Fruit fly (Drosophila melanogaster) whole organism, prepupa: ENCODE data around the gene Lamtor5.
A peak's percentile ranks its signal among the peaks of the same experiment; 100 is the strongest.

Source experiments
- Blimp-1 ChIP-seq: fragments of 200-800 bp; sonication (Bioruptor generic); optimal IDR thresholded peaks from 3 replicates; lab custom pipeline; 2017; ENCODE audit warnings: missing biosample characterization, missing genetic modification characterization, mild to moderate bottlenecking, moderate library complexity, missing genetic modification reagents
- CG10669 ChIP-seq: fragments of 200-800 bp; sonication (Bioruptor generic); optimal IDR thresholded peaks from 3 replicates; lab custom pipeline; 2018; ENCODE audit warnings: missing biosample characterization, mild to moderate bottlenecking, missing genetic modification characterization, moderate library complexity
- CG11294 ChIP-seq: fragments of 200-800 bp; sonication (Bioruptor generic); IDR thresholded peaks from 2 replicates; pipeline ENCODE4 v1.3.6; 2022; ENCODE audit warnings: missing biosample characterization, missing genetic modification characterization
- CG15336 ChIP-seq: fragments of 200-800 bp; sonication (Bioruptor generic); IDR thresholded peaks from 2 replicates; pipeline ENCODE4 v1.3.6; 2022; ENCODE audit warnings: missing biosample characterization, missing genetic modification characterization
- CG1621 ChIP-seq: fragments of 200-800 bp; sonication (Bioruptor generic); optimal IDR thresholded peaks from 3 replicates; lab custom pipeline; 2018; ENCODE audit warnings: missing biosample characterization, mild to moderate bottlenecking, missing genetic modification characterization
- CG3032 ChIP-seq: fragments of 200-800 bp; optimal IDR thresholded peaks from 2 replicates; lab custom pipeline; 2019; ENCODE audit warnings: missing biosample characterization, mild to moderate bottlenecking, missing genetic modification characterization, moderate library complexity
- CG31627 ChIP-seq: fragments of 200-800 bp; sonication (Bioruptor generic); optimal IDR thresholded peaks from 3 replicates; lab custom pipeline; 2016; ENCODE audit warnings: missing biosample characterization, missing genetic modification characterization
- CG32006 ChIP-seq: fragments of 200-800 bp; sonication (Bioruptor generic); optimal IDR thresholded peaks from 3 replicates; lab custom pipeline; 2017; ENCODE audit warnings: missing biosample characterization, mild to moderate bottlenecking, missing genetic modification characterization
- CG34406 ChIP-seq: fragments of 200-800 bp; sonication (Bioruptor generic); optimal IDR thresholded peaks from 3 replicates; lab custom pipeline; 2016; ENCODE audit warnings: missing biosample characterization, missing genetic modification characterization
- CG4318 ChIP-seq: fragments of 200-800 bp; sonication (Bioruptor generic); optimal IDR thresholded peaks from 3 replicates; lab custom pipeline; 2017; ENCODE audit warnings: missing biosample characterization, mild to moderate bottlenecking, missing genetic modification characterization
- CG6163 ChIP-seq: fragments of 200-800 bp; sonication (Bioruptor generic); IDR thresholded peaks from 3 replicates; pipeline ENCODE4 v1.3.6; 2022; ENCODE audit warnings: missing biosample characterization, missing genetic modification characterization
- CG6276 ChIP-seq: fragments of 200-800 bp; sonication (Bioruptor generic); optimal IDR thresholded peaks from 2 replicates; lab custom pipeline; 2017; ENCODE audit warnings: missing biosample characterization, mild to moderate bottlenecking, missing genetic modification characterization
- CG6792 ChIP-seq: fragments of 200-800 bp; sonication (Bioruptor generic); optimal IDR thresholded peaks from 3 replicates; lab custom pipeline; 2016; ENCODE audit warnings: missing biosample characterization, missing genetic modification characterization
- CG8119 ChIP-seq: fragments of 200-800 bp; sonication (Bioruptor generic); IDR thresholded peaks from 3 replicates; pipeline ENCODE4 v1.3.6; 2022; ENCODE audit warnings: missing biosample characterization, missing genetic modification characterization
- CG8319 ChIP-seq: fragments of 200-800 bp; sonication (Bioruptor generic); optimal IDR thresholded peaks from 3 replicates; lab custom pipeline; 2016; ENCODE audit warnings: missing biosample characterization, missing genetic modification characterization
- CG8632 ChIP-seq: fragments of 200-800 bp; sonication (Bioruptor generic); optimal IDR thresholded peaks from 3 replicates; lab custom pipeline; 2016; ENCODE audit warnings: missing biosample characterization, missing genetic modification characterization
- Eip78C ChIP-seq: fragments of 200-800 bp; sonication (Bioruptor generic); peaks from one replicate; lab custom pipeline; 2016; ENCODE audit warnings: missing biosample characterization, missing genetic modification characterization
- Eip93F ChIP-seq: fragments of 200-800 bp; sonication (Bioruptor generic); optimal IDR thresholded peaks from 2 replicates; lab custom pipeline; 2016; ENCODE audit warnings: missing biosample characterization, mild to moderate bottlenecking, missing genetic modification characterization
- Ets21C ChIP-seq: fragments of 200-800 bp; sonication (Bioruptor generic); optimal IDR thresholded peaks from 3 replicates; lab custom pipeline; 2016; ENCODE audit warnings: missing biosample characterization, missing genetic modification characterization
- Ets96B ChIP-seq: fragments of 200-800 bp; optimal IDR thresholded peaks from 2 replicates; lab custom pipeline; 2019; ENCODE audit warnings: missing biosample characterization, mild to moderate bottlenecking, missing genetic modification characterization, moderate library complexity
- Gug ChIP-seq: fragments of 200-800 bp; sonication (Bioruptor generic); IDR thresholded peaks from 2 replicates; pipeline ENCODE4 v1.3.6; 2022; ENCODE audit warnings: missing biosample characterization, missing genetic modification characterization
- Hr38 ChIP-seq: sonication (Bioruptor generic); optimal IDR thresholded peaks from 2 replicates; lab custom pipeline; 2016; ENCODE audit warnings: missing biosample characterization, missing genetic modification characterization
- Hr39 ChIP-seq: fragments of 200-800 bp; sonication (Bioruptor generic); optimal IDR thresholded peaks from 2 replicates; lab custom pipeline; 2016; ENCODE audit warnings: missing biosample characterization, missing genetic modification characterization
- Lpt ChIP-seq: fragments of 200-800 bp; sonication (Bioruptor generic); optimal IDR thresholded peaks from 3 replicates; lab custom pipeline; 2016; ENCODE audit warnings: missing biosample characterization, missing genetic modification characterization
- Sox15 ChIP-seq: fragments of 200-800 bp; sonication (Bioruptor generic); optimal IDR thresholded peaks from 3 replicates; lab custom pipeline; 2016; ENCODE audit warnings: missing biosample characterization, missing genetic modification characterization
- cyc ChIP-seq: fragments of 200-800 bp; sonication (Bioruptor generic); optimal IDR thresholded peaks from 3 replicates; lab custom pipeline; 2016; ENCODE audit warnings: missing biosample characterization, missing genetic modification characterization
- esn ChIP-seq: fragments of 200-800 bp; sonication (Bioruptor generic); optimal IDR thresholded peaks from 2 replicates; lab custom pipeline; 2016; ENCODE audit warnings: missing biosample characterization, mild to moderate bottlenecking, missing genetic modification characterization, moderate library complexity
- fd59A ChIP-seq: fragments of 200-800 bp; sonication (Bioruptor generic); optimal IDR thresholded peaks from 2 replicates; lab custom pipeline; 2017; ENCODE audit warnings: missing biosample characterization, mild to moderate bottlenecking, missing genetic modification characterization, missing genetic modification reagents
- fd85E ChIP-seq: fragments of 200-800 bp; sonication (Bioruptor generic); optimal IDR thresholded peaks from 3 replicates; lab custom pipeline; 2016; ENCODE audit warnings: missing biosample characterization, missing genetic modification characterization
- fkh ChIP-seq: fragments of 200-800 bp; sonication (Bioruptor generic); optimal IDR thresholded peaks from 3 replicates; lab custom pipeline; 2017; ENCODE audit warnings: missing biosample characterization, mild to moderate bottlenecking, missing genetic modification characterization, moderate library complexity
- net ChIP-seq: fragments of 200-800 bp; sonication (Bioruptor generic); optimal IDR thresholded peaks from 3 replicates; lab custom pipeline; 2016; ENCODE audit warnings: missing biosample characterization, missing genetic modification characterization
- pdm3 ChIP-seq: fragments of 200-800 bp; sonication (Bioruptor generic); optimal IDR thresholded peaks from 3 replicates; lab custom pipeline; 2016; ENCODE audit warnings: missing biosample characterization, missing genetic modification characterization
- ss ChIP-seq, 2 experiments: fragments of 200-800 bp; sonication (Bioruptor generic); optimal IDR thresholded peaks; 2 replicates in 1 of 2; 3 replicates in 1 of 2; lab custom pipeline; 2017 to 2018; ENCODE audit warnings: mild to moderate bottlenecking in 2 of 2, missing biosample characterization in 2 of 2, missing genetic modification characterization in 2 of 2, moderate library complexity in 1 of 2
- svp ChIP-seq: fragments of 200-800 bp; sonication (Bioruptor generic); peaks from one replicate; lab custom pipeline; 2016; ENCODE audit warnings: missing biosample characterization, missing genetic modification characterization
- topi ChIP-seq: fragments of 200-800 bp; sonication (Bioruptor generic); optimal IDR thresholded peaks from 3 replicates; lab custom pipeline; 2016; ENCODE audit warnings: missing biosample characterization, missing genetic modification characterization
- vri ChIP-seq: fragments of 200-800 bp; sonication (Bioruptor generic); optimal IDR thresholded peaks from 3 replicates; lab custom pipeline; 2016; ENCODE audit warnings: missing biosample characterization, mild to moderate bottlenecking, missing genetic modification characterization

Lamtor5 gene

dm6 chrX:1861620-1862184, 2.9 kb upstream of the Lamtor5 start, which contains the start of gene deltaCOP (continued):
- TF ChIP-seq CG6163 (GFP tag; lab: Robert Waterston, UW) (peak; percentile 82), CG4318 (GFP tag; lab: Kevin White, UChicago) (no peak), CG31627 (peak; percentile 92), CG15336 (GFP tag; lab: Robert Waterston, UW) (peak; percentile 76), Blimp-1 (no peak), svp (GFP tag; lab: Kevin White, UChicago) (peak; percentile 92), pdm3 (no peak), CG11294 (GFP tag; lab: Robert Waterston, UW) (peak; percentile 72), Hr39 (GFP tag; lab: Kevin White, UChicago) (peak; percentile 90), net (GFP tag; lab: Kevin White, UChicago) (peak; percentile 81), Ets21C (GFP tag; lab: Kevin White, UChicago) (peak; percentile 89), CG3032 (tag; lab: Kevin White, UChicago) (peak; percentile 76), CG34406 (GFP tag; lab: Kevin White, UChicago) (peak; percentile 83), esn (peak; percentile 92), fd85E (GFP tag; lab: Kevin White, UChicago) (no peak), CG8632 (GFP tag; lab: Kevin White, UChicago) (peak; percentile 85), CG6276 (GFP tag; lab: Kevin White, UChicago) (no peak), Sox15 (peak; percentile 84), CG10669 (GFP tag; lab: Kevin White, UChicago) (no peak), vri (GFP tag; lab: Kevin White, UChicago) (no peak), fd59A (GFP tag; lab: Kevin White, UChicago) (peak; percentile 74), CG1621 (peak; percentile 47), CG6792 (GFP tag; lab: Kevin White, UChicago) (peak; percentile 88), topi (peak; percentile 90), Lpt (GFP tag; lab: Kevin White, UChicago) (peak; percentile 77), CG8119 (GFP tag; lab: Robert Waterston, UW) (peak; percentile 73; the same call in 2 of the 3 replicates), Eip93F (GFP tag; lab: Kevin White, UChicago) (no peak), CG8319 (peak; percentile 70), ss (GFP tag; optimal IDR thresholded peaks at IDR 0.05; lab: Kevin White, UChicago) (peak in 1 of 2 experiments; percentile 80), Ets96B (tag; lab: Kevin White, UChicago) (peak; percentile 72), Gug (GFP tag; lab: Robert Waterston, UW) (peak; percentile 77), CG32006 (GFP tag; lab: Kevin White, UChicago) (peak; percentile 87)

- no peak for TF ChIP-seq cyc
- TF ChIP-seq Blimp-1 = peak; percentile 94
Measured at dm6 chrX:1856605-1857004, 2.2 kb downstream of the Lamtor5 start.

dm6 chrX:1854873-1855272, 3.9 kb downstream of the Lamtor5 start:
- TF ChIP-seq Eip78C (peak; percentile 43), vri (GFP tag; lab: Kevin White, UChicago) (peak; percentile 62), CG6163 (GFP tag; lab: Robert Waterston, UW) (no peak), svp (GFP tag; lab: Kevin White, UChicago) (peak; percentile 76), Hr39 (GFP tag; lab: Kevin White, UChicago) (no peak)

- TF ChIP-seq fkh (GFP tag; lab: Kevin White, UChicago) (peak; percentile 81), Hr38 (no peak), svp (GFP tag; lab: Kevin White, UChicago) (peak; percentile 27)
Measured at dm6 chrX:1854070-1854469, 4.7 kb downstream of the Lamtor5 start.
